Worm (Caenorhabditis elegans) whole organism, early embryonic: Measurements from ENCODE around the gene dpf-2.

Experiments
- F13C5.2 ChIP-seq: sonication (generic microtip); optimal IDR thresholded peaks from 2 replicates; lab custom pipeline; 2017; ENCODE audit warnings: mild to moderate bottlenecking, missing genetic modification characterization, inconsistent platforms, missing compliant biosample characterization
- aly-1 ChIP-seq: sonication (generic microtip); optimal IDR thresholded peaks from 2 replicates; lab custom pipeline; 2016; ENCODE audit warnings: missing genetic modification characterization, missing compliant biosample characterization
- ama-1 ChIP-seq: fragments of 150-350 bp; optimal IDR thresholded peaks from 2 replicates; lab custom pipeline; 2014
- ceh-13 ChIP-seq: fragments of 200-800 bp; sonication (Bioruptor generic); optimal IDR thresholded peaks from 2 replicates; lab custom pipeline; 2018; ENCODE audit warnings: mild to moderate bottlenecking, missing genetic modification characterization, missing compliant biosample characterization
- flt-1 ChIP-seq: fragments of 200-800 bp; sonication (Bioruptor generic); IDR thresholded peaks from 2 replicates; pipeline ENCODE4 v1.3.6; 2022; ENCODE audit warnings: missing genetic modification characterization, missing compliant biosample characterization
- hmbx-1 ChIP-seq: sonication (generic microtip); optimal IDR thresholded peaks from 2 replicates; lab custom pipeline; 2016; ENCODE audit warnings: mild to moderate bottlenecking, missing genetic modification characterization, missing compliant biosample characterization
- hmg-4 ChIP-seq: fragments of 200-800 bp; sonication (Bioruptor generic); optimal IDR thresholded peaks from 2 replicates; lab custom pipeline; 2018; ENCODE audit warnings: mild to moderate bottlenecking, missing genetic modification characterization, missing compliant biosample characterization
- hnd-1 ChIP-seq: sonication (generic microtip); optimal IDR thresholded peaks from 2 replicates; lab custom pipeline; 2016; ENCODE audit warnings: missing genetic modification characterization, missing compliant biosample characterization
- pes-1 ChIP-seq: fragments of 200-800 bp; sonication (Bioruptor generic); IDR thresholded peaks from 2 replicates; pipeline ENCODE4 v1.3.6; 2022; ENCODE audit warnings: missing genetic modification reagents, missing genetic modification characterization, missing compliant biosample characterization
- sea-1 ChIP-seq: fragments of 200-800 bp; sonication (Bioruptor generic); conservative IDR thresholded peaks from 2 replicates; pipeline ENCODE4 v1.3.6; 2022; ENCODE audit warnings: missing genetic modification characterization, missing compliant biosample characterization
- tra-4 ChIP-seq: sonication (generic microtip); optimal IDR thresholded peaks from 2 replicates; lab custom pipeline; 2017; ENCODE audit warnings: missing genetic modification characterization, missing compliant biosample characterization

- TF ChIP-seq ama-1 (lab: Kevin White, UChicago): no peak
- TF ChIP-seq tra-4 (tag; lab: Kevin White, UChicago): no peak
- no peak for TF ChIP-seq F13C5.2
- TF ChIP-seq hmbx-1 (tag; lab: Kevin White, UChicago): no peak
- no peak for TF ChIP-seq pes-1 (GFP tag; lab: Robert Waterston, UW)
- TF ChIP-seq hnd-1 (tag; lab: Kevin White, UChicago): no peak
- TF ChIP-seq flt-1 (GFP tag; lab: Robert Waterston, UW): no peak
- TF ChIP-seq hmg-4 (GFP tag; lab: Kevin White, UChicago): no peak
- TF ChIP-seq ceh-13 (GFP tag; lab: Kevin White, UChicago): no peak
- TF ChIP-seq aly-1: no peak
- TF ChIP-seq sea-1 (GFP tag; lab: Robert Waterston, UW): no peak
Observed at ce11 chrX:14797405-14797804, 34.2 kb upstream of the dpf-2 start.
